Worm (Caenorhabditis elegans) whole organism, late embryonic: Measurements from ENCODE around the gene F07H5.7.

Experiments used
- C08G9.2 ChIP-seq: sonication (generic microtip); optimal IDR thresholded peaks from 2 replicates; lab custom pipeline; 2016; ENCODE audit warnings: mild to moderate bottlenecking, missing genetic modification characterization, moderate library complexity, missing compliant biosample characterization
- C38D4.7 ChIP-seq: fragments of 200-800 bp; sonication (Bioruptor generic); optimal IDR thresholded peaks from 2 replicates; lab custom pipeline; 2018; ENCODE audit warnings: mild to moderate bottlenecking, missing genetic modification characterization, moderate library complexity, missing compliant biosample characterization
- F13H6.1 ChIP-seq: sonication (generic microtip); optimal IDR thresholded peaks from 2 replicates; lab custom pipeline; 2016; ENCODE audit warnings: missing genetic modification characterization, missing compliant biosample characterization
- K09A11.1 ChIP-seq: sonication (generic microtip); optimal IDR thresholded peaks from 2 replicates; lab custom pipeline; 2017; ENCODE audit warnings: antibody characterized with exemption, mild to moderate bottlenecking, missing genetic modification characterization, missing compliant biosample characterization; ENCODE audit not compliant: insufficient read depth
- T23F11.4 ChIP-seq: fragments of 200-800 bp; sonication (Bioruptor generic); optimal IDR thresholded peaks from 2 replicates; lab custom pipeline; 2018; ENCODE audit warnings: mild to moderate bottlenecking, missing genetic modification characterization, missing compliant biosample characterization
- Y22D7AL.16 ChIP-seq: sonication (generic microtip); optimal IDR thresholded peaks from 2 replicates; lab custom pipeline; 2016; ENCODE audit warnings: missing genetic modification characterization, missing compliant biosample characterization
- ama-1 ChIP-seq: fragments of 150-350 bp; optimal IDR thresholded peaks from 2 replicates; lab custom pipeline; 2014
- ceh-14 ChIP-seq: sonication (generic microtip); optimal IDR thresholded peaks from 2 replicates; lab custom pipeline; 2016; ENCODE audit warnings: missing genotype, missing genetic modification characterization, missing compliant biosample characterization
- ceh-18 ChIP-seq: sonication (generic microtip); optimal IDR thresholded peaks from 2 replicates; lab custom pipeline; 2016; ENCODE audit warnings: missing genetic modification characterization, missing compliant biosample characterization
- ceh-2 ChIP-seq: sonication (generic microtip); optimal IDR thresholded peaks from 2 replicates; lab custom pipeline; 2016; ENCODE audit warnings: missing genotype, missing genetic modification characterization, missing compliant biosample characterization
- ceh-22 ChIP-seq: sonication (generic microtip); optimal IDR thresholded peaks from 2 replicates; lab custom pipeline; 2017; ENCODE audit warnings: missing biosample characterization, missing genetic modification characterization
- ceh-24 ChIP-seq: sonication (generic microtip); optimal IDR thresholded peaks from 2 replicates; lab custom pipeline; 2016; ENCODE audit warnings: mild to moderate bottlenecking, missing genetic modification characterization, missing compliant biosample characterization
- ceh-31 ChIP-seq: sonication (generic microtip); optimal IDR thresholded peaks from 2 replicates; lab custom pipeline; 2016; ENCODE audit warnings: missing genetic modification characterization, missing compliant biosample characterization
- ceh-48 ChIP-seq: sonication (generic microtip); optimal IDR thresholded peaks from 2 replicates; lab custom pipeline; 2016; ENCODE audit warnings: missing genetic modification characterization, inconsistent platforms, missing compliant biosample characterization
- ceh-9 ChIP-seq: sonication (generic microtip); optimal IDR thresholded peaks from 2 replicates; lab custom pipeline; 2016; ENCODE audit warnings: mild to moderate bottlenecking, missing genetic modification characterization, inconsistent platforms, missing compliant biosample characterization
- che-1 ChIP-seq: sonication (generic microtip); optimal IDR thresholded peaks from 2 replicates; lab custom pipeline; 2016; ENCODE audit warnings: mild to moderate bottlenecking, missing genetic modification characterization, missing compliant biosample characterization
- elt-2 ChIP-seq: sonication (generic microtip); optimal IDR thresholded peaks from 2 replicates; lab custom pipeline; 2016; ENCODE audit warnings: missing genetic modification reagents, missing genetic modification characterization, missing compliant biosample characterization
- fax-1 ChIP-seq: sonication (generic microtip); optimal IDR thresholded peaks from 2 replicates; lab custom pipeline; 2016; ENCODE audit warnings: missing genotype, missing genetic modification characterization, missing compliant biosample characterization
- gmeb-2 ChIP-seq: sonication (generic microtip); optimal IDR thresholded peaks from 2 replicates; lab custom pipeline; 2016; ENCODE audit warnings: missing genetic modification characterization, inconsistent platforms, missing compliant biosample characterization
- hlh-30 ChIP-seq: sonication (generic microtip); optimal IDR thresholded peaks from 2 replicates; lab custom pipeline; 2017; ENCODE audit warnings: antibody characterized with exemption, missing genetic modification characterization, missing compliant biosample characterization; ENCODE audit not compliant: insufficient read depth
- hlh-6 ChIP-seq: sonication (generic microtip); optimal IDR thresholded peaks from 2 replicates; lab custom pipeline; 2016; ENCODE audit warnings: missing genotype, missing genetic modification characterization, missing compliant biosample characterization
- lin-11 ChIP-seq: fragments of 200-800 bp; sonication (Bioruptor generic); optimal IDR thresholded peaks from 2 replicates; lab custom pipeline; 2018; ENCODE audit warnings: mild to moderate bottlenecking, missing genetic modification characterization, missing compliant biosample characterization
- mec-3 ChIP-seq: sonication (generic microtip); optimal IDR thresholded peaks from 2 replicates; lab custom pipeline; 2016; ENCODE audit warnings: borderline replicate concordance, missing genetic modification characterization, missing compliant biosample characterization
- nfya-1 ChIP-seq: sonication (generic microtip); optimal IDR thresholded peaks from 2 replicates; lab custom pipeline; 2017; ENCODE audit warnings: missing genetic modification characterization, mild to moderate bottlenecking, missing compliant biosample characterization, antibody characterized with exemption, moderate library complexity
- nhr-232 ChIP-seq: sonication (generic microtip); optimal IDR thresholded peaks from 2 replicates; lab custom pipeline; 2016; ENCODE audit warnings: missing genetic modification characterization, missing compliant biosample characterization
- odd-2 ChIP-seq: sonication (generic microtip); optimal IDR thresholded peaks from 2 replicates; lab custom pipeline; 2017; ENCODE audit warnings: antibody characterized with exemption, mild to moderate bottlenecking, missing genetic modification characterization, missing compliant biosample characterization
- pax-1 ChIP-seq: fragments of 150-350 bp; optimal IDR thresholded peaks from 2 replicates; lab custom pipeline; 2014; ENCODE audit warnings: missing biosample characterization, missing genetic modification characterization
- pha-4 ChIP-seq: fragments of 150-350 bp; optimal IDR thresholded peaks from 2 replicates; lab custom pipeline; 2018; ENCODE audit warnings: missing biosample characterization, missing genetic modification reagents, missing genetic modification characterization
- pqm-1 ChIP-seq: sonication (generic microtip); optimal IDR thresholded peaks from 2 replicates; lab custom pipeline; 2016; ENCODE audit warnings: missing genetic modification characterization, missing compliant biosample characterization
- ref-2 ChIP-seq: sonication (generic microtip); optimal IDR thresholded peaks from 2 replicates; lab custom pipeline; 2016; ENCODE audit warnings: missing genetic modification characterization, missing compliant biosample characterization
- sox-2 ChIP-seq: fragments of 200-800 bp; sonication (Bioruptor generic); IDR thresholded peaks from 2 replicates; pipeline ENCODE4 v1.3.6; 2022; ENCODE audit warnings: missing genetic modification reagents, missing genetic modification characterization, missing compliant biosample characterization
- tbx-2 ChIP-seq: sonication (generic microtip); optimal IDR thresholded peaks from 2 replicates; lab custom pipeline; 2016; ENCODE audit warnings: missing genetic modification characterization, missing compliant biosample characterization
- tbx-7 ChIP-seq: sonication (generic microtip); optimal IDR thresholded peaks from 2 replicates; lab custom pipeline; 2016; ENCODE audit warnings: missing genotype, missing genetic modification characterization, missing compliant biosample characterization
- ttx-3 ChIP-seq: sonication (generic microtip); optimal IDR thresholded peaks from 2 replicates; lab custom pipeline; 2016; ENCODE audit warnings: missing genetic modification reagents, missing genetic modification characterization, missing compliant biosample characterization
- unc-3 ChIP-seq, 2 experiments: fragments of 200-800 bp in 1 of 2; sonication (Bioruptor generic) in 1 of 2; sonication (generic microtip) in 1 of 2; conservative IDR thresholded peaks in 1 of 2; optimal IDR thresholded peaks in 1 of 2; 2 replicates each; pipeline versions ENCODE4 v1.3.6 to Lab custom; 2016 to 2022; ENCODE audit warnings: missing compliant biosample characterization in 2 of 2, missing genetic modification characterization in 2 of 2, missing genetic modification reagents in 1 of 2
- unc-42 ChIP-seq: sonication (generic microtip); optimal IDR thresholded peaks from 2 replicates; lab custom pipeline; 2016; ENCODE audit warnings: missing genotype, missing genetic modification characterization, missing compliant biosample characterization
- unc-55 ChIP-seq: sonication (generic microtip); optimal IDR thresholded peaks from 2 replicates; lab custom pipeline; 2017; ENCODE audit warnings: missing biosample characterization, missing genetic modification reagents, missing genetic modification characterization
- unc-86 ChIP-seq: sonication (generic microtip); optimal IDR thresholded peaks from 2 replicates; lab custom pipeline; 2016; ENCODE audit warnings: missing genetic modification characterization, missing compliant biosample characterization

F07H5.7 gene

ce11 chrII:8770675-8771074 is 23.3 kb downstream of the F07H5.7 start, which contains the start of gene let-19:
let-19 (plus strand) TSS chrII:8770975.
- TF ChIP-seq hlh-30 (tag; lab: Kevin White, UChicago) (no peak), ama-1 (lab: Kevin White, UChicago) (no peak), unc-3 (GFP tag; conservative IDR thresholded peaks at IDR 0.05; lab: Robert Waterston, UW) (no peak), unc-3 (tag; optimal IDR thresholded peaks at IDR 0.05; lab: Kevin White, UChicago) (no peak), fax-1 (tag; lab: Kevin White, UChicago) (no peak), F13H6.1 (tag; lab: Kevin White, UChicago) (no peak), che-1 (no peak), ttx-3 (no peak), C08G9.2 (tag; lab: Kevin White, UChicago) (no peak), Y22D7AL.16 (tag; lab: Kevin White, UChicago) (no peak), unc-86 (tag; lab: Kevin White, UChicago) (no peak), ceh-14 (tag; lab: Kevin White, UChicago) (no peak), mec-3 (tag; lab: Kevin White, UChicago) (no peak)

ce11 chrII:8769375-8769774 is 24.6 kb downstream of the F07H5.7 start:
- TF ChIP-seq ref-2 (tag; lab: Kevin White, UChicago) (peak; percentile 18), ceh-18 (tag; lab: Kevin White, UChicago) (no peak), ceh-2 (tag; lab: Kevin White, UChicago) (no peak), unc-42 (peak; percentile 21), pqm-1 (tag; lab: Kevin White, UChicago) (no peak), Y22D7AL.16 (tag; lab: Kevin White, UChicago) (no peak), odd-2 (tag; lab: Kevin White, UChicago) (no peak), C38D4.7 (GFP tag; lab: Kevin White, UChicago) (no peak), F13H6.1 (tag; lab: Kevin White, UChicago) (no peak), ceh-31 (tag; lab: Kevin White, UChicago) (peak; percentile 19), unc-55 (GFP tag; lab: Kevin White, UChicago) (peak; percentile 1), tbx-7 (no peak), nfya-1 (tag; lab: Kevin White, UChicago) (peak; percentile 53), nhr-232 (tag; lab: Kevin White, UChicago) (no peak), ceh-9 (tag; lab: Kevin White, UChicago) (no peak), pha-4 (tag; lab: Kevin White, UChicago) (no peak), fax-1 (tag; lab: Kevin White, UChicago) (no peak), pax-1 (tag; lab: Kevin White, UChicago) (no peak), C08G9.2 (tag; lab: Kevin White, UChicago) (no peak), hlh-6 (no peak)
- TF ChIP-seq, all 69 proteins: peak for 5

- no peak for TF ChIP-seq gmeb-2 (tag; lab: Kevin White, UChicago)
- no peak for TF ChIP-seq sox-2 (GFP tag; lab: Robert Waterston, UW)
- TF ChIP-seq Y22D7AL.16 (tag; lab: Kevin White, UChicago), result no peak
- TF ChIP-seq ceh-22 (tag; lab: Kevin White, UChicago), result no peak
- no peak for TF ChIP-seq tbx-2 (tag; lab: Kevin White, UChicago)
- TF ChIP-seq lin-11 (tag; lab: Kevin White, UChicago), result no peak
Observed at ce11 chrII:8766897-8767296, 27.1 kb downstream of the F07H5.7 start, which contains the start of gene pah-1. pah-1 (minus strand) TSS chrII:8766997.

- no peak for TF ChIP-seq odd-2 (tag; lab: Kevin White, UChicago)
- TF ChIP-seq ceh-24 (tag; lab: Kevin White, UChicago), result no peak
- TF ChIP-seq ceh-48 (tag; lab: Kevin White, UChicago), result no peak
- TF ChIP-seq K09A11.1, result no peak
- no peak for TF ChIP-seq ceh-31 (tag; lab: Kevin White, UChicago)
- no peak for TF ChIP-seq C38D4.7 (GFP tag; lab: Kevin White, UChicago)
- TF ChIP-seq T23F11.4, result no peak
- TF ChIP-seq elt-2 (tag; lab: Kevin White, UChicago), result no peak
Observed at ce11 chrII:8766475-8766874, 27.5 kb downstream of the F07H5.7 start, which contains the start of the genes nsph-1.1 and K08F8.15. nsph-1.1 (plus strand) TSS chrII:8766775. K08F8.15 (plus strand) TSS chrII:8766809.
